Worm (Caenorhabditis elegans): ENCODE results near the gene nhr-264.

- TF ChIP-seq nhr-67 (tag; optimal IDR thresholded peaks at IDR 0.05) (no peak), ceh-82 (tag; optimal IDR thresholded peaks at IDR 0.05) (no peak), nfya-1 (tag; optimal IDR thresholded peaks at IDR 0.05; ENCODE audit: insufficient read depth) (no peak), nhr-76 (tag; optimal IDR thresholded peaks at IDR 0.05) (no peak), ceh-16 (tag; optimal IDR thresholded peaks at IDR 0.05) (no peak), lin-39 (tag; optimal IDR thresholded peaks at IDR 0.05) (no peak), ceh-28 (tag; optimal IDR thresholded peaks at IDR 0.05) (no peak), elt-1 (tag; optimal IDR thresholded peaks at IDR 0.05) (no peak), mdl-1 (tag; optimal IDR thresholded peaks at IDR 0.05) (no peak), lin-15B (tag; optimal IDR thresholded peaks at IDR 0.05) (no peak), egl-27 (tag; optimal IDR thresholded peaks at IDR 0.05) (no peak)
Observed at ce11 chrIV:9327706-9328105, 34.0 kb upstream of the nhr-264 start, which contains the start of gene clec-183.
